Fruit fly (Drosophila melanogaster): ENCODE measurements around the gene CG42854.

dm6 chrX:17237421-17237820 lies 9.4 kb downstream of the CG42854 start:
- no peak for TF ChIP-seq fd85E (GFP tag; optimal IDR thresholded peaks at IDR 0.05)
- TF ChIP-seq ss (GFP tag; optimal IDR thresholded peaks at IDR 0.05), result peak; percentile 69 to 71
- TF ChIP-seq CG6163 (GFP tag; IDR thresholded peaks at IDR 0.05), result peak; percentile 62
- peak; percentile 89 for TF ChIP-seq CG8119 (GFP tag; IDR thresholded peaks at IDR 0.05)
- TF ChIP-seq Hr39 (GFP tag; optimal IDR thresholded peaks at IDR 0.05), result no peak
- peak; percentile 23 for TF ChIP-seq Sox15 (GFP tag; optimal IDR thresholded peaks at IDR 0.05)
- TF ChIP-seq CG6854 (GFP tag; optimal IDR thresholded peaks at IDR 0.05), result no peak
- peak; percentile 35 for TF ChIP-seq Sox102F (GFP tag; optimal IDR thresholded peaks at IDR 0.05)
- TF ChIP-seq esn (GFP tag; optimal IDR thresholded peaks at IDR 0.05), result peak; percentile 61
- TF ChIP-seq fd59A (GFP tag; optimal IDR thresholded peaks at IDR 0.05), result peak; percentile 46
- TF ChIP-seq CG34406 (GFP tag; optimal IDR thresholded peaks at IDR 0.05), result peak; percentile 67
- no peak for TF ChIP-seq Ets21C (GFP tag; optimal IDR thresholded peaks at IDR 0.05)
- peak; percentile 19 for TF ChIP-seq CG31627 (GFP tag; optimal IDR thresholded peaks at IDR 0.05)
